Worm (Caenorhabditis elegans) whole organism, L4/young adult: ENCODE measurements around the gene dnj-8.
"Not testable (repeated sequence)": the region's sequence is repeated elsewhere in the genome, so short reads cannot be mapped to it uniquely, and the experiment has no call there.

Experiments used
- dao-5 ChIP-seq: sonication (generic microtip); optimal IDR thresholded peaks from 2 replicates; lab custom pipeline; 2016; ENCODE audit warnings: missing genotype, missing genetic modification characterization, moderate library complexity, missing compliant biosample characterization
- him-1 ChIP-seq: sonication (generic microtip); optimal IDR thresholded peaks from 2 replicates; lab custom pipeline; 2016; ENCODE audit warnings: missing genotype, missing genetic modification reagents, missing genetic modification characterization, missing compliant biosample characterization

- TF ChIP-seq dao-5, him-1 (tag; lab: Kevin White, UChicago): not testable (repeated sequence)
These were observed 29.3 kb upstream of the dnj-8 start, which contains the start of the genes F54H5.5 and F54H5.2 for ce11 chrII:6627182-6627581.
